Worm (Caenorhabditis elegans) whole organism, midembryonic: ENCODE measurements around the gene C50F4.10.

ENCODE experiments used
- T22C8.4 ChIP-seq: fragments of 200-800 bp; sonication (Bioruptor generic); IDR thresholded peaks from 2 replicates; pipeline ENCODE4 v1.3.6; 2022; ENCODE audit warnings: missing genetic modification characterization, missing compliant biosample characterization
- flt-1 ChIP-seq: fragments of 200-800 bp; sonication (Bioruptor generic); IDR thresholded peaks from 2 replicates; pipeline ENCODE4 v1.3.6; 2022; ENCODE audit warnings: missing genetic modification characterization, missing compliant biosample characterization
- klf-2 ChIP-seq: fragments of 200-800 bp; sonication (Bioruptor generic); conservative IDR thresholded peaks from 2 replicates; pipeline ENCODE4 v1.3.6; 2022; ENCODE audit warnings: missing genetic modification reagents, missing genetic modification characterization, missing compliant biosample characterization
- med-1 ChIP-seq: sonication (generic microtip); optimal IDR thresholded peaks from 2 replicates; lab custom pipeline; 2017; ENCODE audit warnings: missing genetic modification characterization, mild to moderate bottlenecking, missing compliant biosample characterization, antibody characterized with exemption, missing genetic modification reagents; ENCODE audit not compliant: insufficient read depth
- ref-1 ChIP-seq: fragments of 200-800 bp; sonication (Bioruptor generic); conservative IDR thresholded peaks from 2 replicates; pipeline ENCODE4 v1.3.6; 2022; ENCODE audit warnings: missing genetic modification reagents, missing genetic modification characterization, missing compliant biosample characterization
- tab-1 ChIP-seq: fragments of 200-800 bp; sonication (Bioruptor generic); IDR thresholded peaks from 2 replicates; pipeline ENCODE4 v1.3.6; 2022; ENCODE audit warnings: missing genetic modification characterization, missing compliant biosample characterization
- ztf-23 ChIP-seq: fragments of 200-800 bp; sonication (Bioruptor generic); IDR thresholded peaks from 2 replicates; pipeline ENCODE4 v1.3.6; 2022; ENCODE audit warnings: missing genetic modification reagents, missing genetic modification characterization, missing compliant biosample characterization

DNA sequence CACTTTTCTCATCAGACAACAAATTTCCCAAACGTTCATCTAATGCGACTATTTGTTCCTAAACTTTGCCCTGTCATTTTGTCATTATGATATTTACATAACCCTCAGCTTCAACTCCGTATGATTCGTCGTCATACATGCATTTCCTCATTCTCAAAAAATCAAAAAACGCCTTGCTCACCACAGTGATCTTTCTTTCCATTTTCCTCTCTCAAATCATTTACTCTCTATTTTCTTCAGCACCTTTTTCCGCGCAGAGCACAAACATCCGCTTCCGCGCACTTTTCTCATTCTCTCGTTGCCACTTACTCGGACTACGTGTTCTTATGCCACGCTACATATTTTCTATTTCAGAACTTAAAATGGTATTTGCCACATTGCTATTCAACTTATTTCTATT is 45.6 kb upstream of the C50F4.10 start, which contains the start of gene F25B3.2:
- TF ChIP-seq ztf-23 (GFP tag; lab: Robert Waterston, UW) (no peak), med-1 (GFP tag; lab: Kevin White, UChicago) (no peak), klf-2 (no peak), flt-1 (no peak), tab-1 (no peak), ref-1 (GFP tag; lab: Robert Waterston, UW) (no peak), T22C8.4 (GFP tag; lab: Robert Waterston, UW) (no peak)
